Fruit fly (Drosophila melanogaster): Measurements from ENCODE around the gene sick.

Gene sick

DNA sequence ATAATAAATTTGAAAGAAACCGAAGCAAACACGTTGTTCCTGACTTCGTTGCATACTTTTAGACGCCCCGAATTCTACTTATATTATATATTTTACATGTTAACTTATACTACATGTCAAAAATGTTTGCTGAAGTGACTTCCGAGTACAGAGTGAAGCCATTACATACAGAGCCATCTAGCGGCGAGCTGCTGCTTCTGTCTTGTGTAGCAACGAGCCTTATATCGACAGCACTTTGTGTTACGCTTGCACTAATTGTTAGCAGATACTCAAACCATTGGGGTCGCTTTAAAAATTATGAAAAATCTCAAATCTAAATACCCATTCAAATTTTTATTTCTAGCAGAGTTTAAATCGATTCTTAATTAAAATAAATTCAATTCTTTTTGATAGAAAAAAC lies 91.3 kb downstream of the sick start:
- no peak for TF ChIP-seq CG17801 (GFP tag; optimal IDR thresholded peaks at IDR 0.05; ENCODE audit: partially characterized antibody)

DNA sequence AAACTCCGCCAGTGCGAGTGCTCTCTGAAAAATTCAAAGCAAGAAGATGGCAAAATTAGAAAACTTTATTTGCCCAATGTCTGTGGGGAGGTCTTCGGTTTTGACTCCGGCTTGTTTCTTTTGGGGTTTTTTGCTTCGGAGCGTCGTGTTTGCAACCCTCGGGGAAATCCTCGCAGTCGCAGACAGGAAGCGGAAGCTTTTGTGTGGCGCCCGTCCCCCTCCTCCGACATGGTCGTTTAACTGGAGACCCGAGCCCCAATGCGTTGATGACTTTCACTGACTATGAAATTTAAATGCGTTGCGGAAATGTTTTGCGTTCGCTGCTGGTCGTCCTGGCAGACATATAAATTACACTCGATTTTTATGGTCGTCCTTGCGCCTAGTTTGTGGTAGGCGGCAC lies 92.2 kb downstream of the sick start:
- TF ChIP-seq CG17801 (GFP tag; optimal IDR thresholded peaks at IDR 0.05; ENCODE audit: partially characterized antibody): no peak

DNA sequence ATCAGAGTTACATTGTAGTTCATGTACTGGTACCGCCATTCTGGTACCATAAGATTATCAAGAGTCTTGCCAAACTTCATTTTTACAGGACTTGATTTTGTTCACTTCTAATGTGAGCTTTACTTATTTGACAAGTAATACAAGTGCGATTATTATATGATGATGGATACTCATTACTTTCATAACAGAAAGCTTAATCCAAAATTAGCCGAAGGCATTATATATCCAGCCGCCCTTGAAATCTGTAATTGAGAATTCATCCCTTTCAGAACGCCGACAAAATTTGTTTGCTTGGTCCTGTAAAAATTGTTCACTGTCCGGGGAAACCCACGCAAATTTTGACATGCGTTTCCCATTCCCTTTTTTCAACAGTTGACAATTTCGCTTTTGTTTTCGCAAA lies 96.3 kb downstream of the sick start, which contains the start of gene CG10481:
Gene CG10481, minus strand, starts transcription at position 101 of the 400 bp plus-strand sequence.
- TF ChIP-seq CG17801 (GFP tag; optimal IDR thresholded peaks at IDR 0.05; ENCODE audit: partially characterized antibody): no peak

DNA sequence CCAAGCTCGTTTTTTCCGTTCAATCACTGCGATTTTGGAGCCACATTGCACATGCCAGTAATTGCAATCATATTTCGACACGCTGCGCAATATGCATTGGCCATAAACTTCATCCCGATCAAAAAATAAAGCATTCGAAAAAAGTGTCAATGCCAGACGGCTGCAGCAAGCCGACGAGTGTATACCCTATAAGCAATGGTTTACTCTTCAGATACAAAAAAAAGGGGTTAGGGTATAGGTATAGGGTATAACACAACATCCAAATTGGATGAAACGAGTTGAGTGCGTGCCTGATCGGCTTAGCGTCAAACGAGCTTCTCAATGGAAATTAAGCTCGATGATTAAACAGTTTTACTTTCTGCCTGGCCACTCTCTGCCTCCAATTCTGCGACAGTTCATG lies 98.7 kb downstream of the sick start:
- no peak for TF ChIP-seq CG17801 (GFP tag; optimal IDR thresholded peaks at IDR 0.05; ENCODE audit: partially characterized antibody)

DNA sequence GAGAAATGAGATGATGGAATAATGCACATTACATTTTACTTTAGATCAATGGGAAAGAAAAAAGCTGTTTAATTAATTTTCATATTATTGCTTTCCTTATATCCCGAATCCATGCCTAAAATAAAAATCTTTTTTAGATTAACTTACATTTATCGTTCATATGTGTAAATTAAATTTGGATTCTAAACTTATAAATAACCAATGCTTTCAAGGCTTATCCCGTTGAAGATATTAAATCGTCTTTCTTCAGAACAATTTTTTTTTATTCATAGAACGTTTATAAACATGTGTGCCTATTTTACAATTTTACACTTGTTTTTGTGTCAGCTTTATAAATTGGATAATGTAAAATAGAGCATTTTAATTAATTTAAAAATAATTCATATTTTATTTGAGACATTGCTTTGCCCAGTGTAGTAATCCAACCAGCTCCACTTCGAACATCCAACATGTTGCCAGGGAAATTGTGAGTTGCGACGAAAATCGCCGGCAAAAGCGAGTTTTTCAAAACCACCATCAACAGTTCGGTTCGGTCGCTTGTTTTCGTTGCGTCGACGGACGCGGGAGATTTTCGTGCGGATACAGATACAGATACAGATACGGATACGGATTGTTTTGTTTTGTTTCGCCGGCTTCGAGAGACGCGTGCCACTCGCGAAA lies 99.5 kb downstream of the sick start:
- TF ChIP-seq CG17801 (GFP tag; optimal IDR thresholded peaks at IDR 0.05; ENCODE audit: partially characterized antibody): no peak

DNA sequence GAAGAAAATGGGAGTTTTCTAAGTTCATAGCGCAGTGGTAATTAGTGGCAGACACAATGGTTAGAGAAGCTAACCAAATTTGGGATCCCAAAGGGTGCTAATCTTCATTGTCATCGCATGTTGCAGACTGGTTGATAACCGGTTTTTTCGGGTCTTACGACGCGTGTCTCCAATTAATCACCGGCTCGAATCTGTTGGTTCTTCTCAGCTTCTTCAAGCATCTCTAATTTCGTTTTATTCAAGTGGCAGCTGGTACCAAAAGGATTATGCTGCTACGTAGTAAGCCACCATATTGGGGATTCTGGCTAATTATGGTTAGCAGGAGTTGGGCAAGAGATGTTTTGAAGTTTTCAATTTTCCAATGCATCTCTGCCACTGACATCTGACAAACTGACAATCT lies 100.9 kb downstream of the sick start:
- TF ChIP-seq CG17801 (GFP tag; optimal IDR thresholded peaks at IDR 0.05; ENCODE audit: partially characterized antibody): no peak

DNA sequence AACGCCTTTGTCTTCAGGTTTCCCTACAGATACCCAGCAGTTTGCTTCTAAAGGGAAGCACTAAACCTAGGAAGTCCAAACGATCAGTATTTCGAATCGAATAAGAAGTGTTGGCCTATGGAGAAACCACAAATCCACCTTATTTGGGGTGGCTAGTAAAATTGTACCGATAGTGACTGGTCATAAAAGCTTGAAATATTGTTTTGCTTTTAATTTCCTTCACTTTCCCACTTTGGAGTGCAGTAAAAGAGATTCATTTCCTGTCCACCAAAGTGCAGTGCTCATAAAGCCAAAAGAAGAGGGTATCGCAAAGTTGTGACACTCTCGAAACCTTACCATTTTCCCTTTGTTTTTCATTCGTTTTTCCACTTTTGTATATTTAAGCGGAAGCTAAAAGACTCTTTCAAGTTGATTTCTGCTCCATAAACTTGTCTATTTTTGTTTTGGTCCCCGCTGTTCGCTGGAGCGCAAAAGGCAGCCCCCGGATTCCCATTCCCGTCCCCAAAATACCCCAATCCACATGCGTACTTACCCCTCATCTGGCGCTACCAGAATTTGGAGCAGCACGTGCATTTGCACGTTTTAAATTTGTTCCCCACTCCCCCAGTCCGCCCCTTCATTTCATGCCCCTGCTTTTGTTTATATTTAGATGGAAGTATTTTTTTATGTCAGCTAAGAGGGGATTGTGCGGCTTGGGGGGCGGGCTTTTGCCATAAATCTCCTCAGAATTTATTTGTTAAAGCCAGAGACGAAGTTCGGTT lies 102.6 kb downstream of the sick start:
- no peak for TF ChIP-seq CG17801 (GFP tag; optimal IDR thresholded peaks at IDR 0.05; ENCODE audit: partially characterized antibody)

DNA sequence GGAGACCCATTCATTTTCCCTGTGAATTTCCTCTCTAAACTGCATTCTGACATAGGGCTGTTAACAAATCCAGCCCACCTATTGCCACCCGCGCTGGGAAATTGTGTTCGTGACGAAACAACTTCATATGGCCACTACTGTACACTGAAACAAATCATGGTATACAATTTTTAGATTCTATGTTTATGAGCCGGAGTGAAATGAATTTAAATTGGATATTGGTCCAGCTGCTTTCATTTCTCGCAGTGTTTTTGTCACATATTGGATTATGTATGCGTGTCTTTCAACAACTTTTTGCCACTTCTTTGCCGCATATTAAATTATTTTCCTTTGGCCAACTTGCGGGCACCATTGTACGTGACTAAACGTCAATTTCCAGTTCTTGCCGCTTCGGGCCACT lies 103.3 kb downstream of the sick start:
- no peak for TF ChIP-seq CG17801 (GFP tag; optimal IDR thresholded peaks at IDR 0.05; ENCODE audit: partially characterized antibody)

DNA sequence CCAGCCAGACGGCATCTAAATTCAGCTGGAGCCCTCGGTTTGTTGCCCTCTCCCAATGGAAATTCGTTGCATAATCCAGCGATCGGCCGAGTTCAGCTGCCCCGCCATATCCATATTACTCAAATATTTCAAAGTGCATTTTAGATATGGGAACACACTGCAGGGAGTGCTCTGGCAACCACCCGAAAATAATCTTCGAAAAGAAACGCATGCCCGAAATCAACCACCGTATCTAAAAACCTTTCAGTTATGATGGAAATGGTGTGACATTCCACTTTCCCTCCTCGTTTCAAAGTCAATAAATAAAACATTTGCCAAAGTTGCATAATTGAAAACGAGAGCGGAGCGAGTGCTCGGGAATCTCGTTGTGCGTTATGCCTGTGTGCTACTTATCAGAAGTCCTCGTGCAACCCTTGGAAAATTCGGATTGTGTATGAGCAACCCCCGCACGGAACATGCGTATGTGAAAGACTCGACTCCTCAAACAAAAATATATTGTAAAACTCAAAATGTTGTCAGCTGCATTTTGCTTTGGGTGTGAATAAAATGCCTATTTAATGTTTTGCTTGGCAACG lies 106.6 kb downstream of the sick start:
- TF ChIP-seq CG17801 (GFP tag; optimal IDR thresholded peaks at IDR 0.05; ENCODE audit: partially characterized antibody): no peak

DNA sequence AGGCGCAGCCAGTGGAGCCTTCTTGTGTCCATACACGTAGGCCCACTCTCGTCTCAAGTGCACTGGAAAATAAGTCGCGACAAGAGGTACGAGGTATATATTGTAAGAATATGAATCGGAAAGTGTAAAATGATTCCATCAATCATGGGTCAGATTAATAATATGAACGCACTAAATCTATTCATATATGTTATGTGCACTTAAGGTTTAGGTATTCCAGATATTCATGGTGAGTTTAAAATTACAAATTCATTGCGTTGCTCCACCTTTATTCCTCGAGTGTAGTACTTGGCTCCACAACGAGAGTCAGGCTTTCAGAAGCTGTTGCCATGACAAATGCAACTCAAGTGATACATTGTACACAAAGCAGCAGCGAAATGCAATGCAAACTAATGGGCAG lies 109.1 kb downstream of the sick start:
- TF ChIP-seq CG17801 (GFP tag; optimal IDR thresholded peaks at IDR 0.05; ENCODE audit: partially characterized antibody): no peak

DNA sequence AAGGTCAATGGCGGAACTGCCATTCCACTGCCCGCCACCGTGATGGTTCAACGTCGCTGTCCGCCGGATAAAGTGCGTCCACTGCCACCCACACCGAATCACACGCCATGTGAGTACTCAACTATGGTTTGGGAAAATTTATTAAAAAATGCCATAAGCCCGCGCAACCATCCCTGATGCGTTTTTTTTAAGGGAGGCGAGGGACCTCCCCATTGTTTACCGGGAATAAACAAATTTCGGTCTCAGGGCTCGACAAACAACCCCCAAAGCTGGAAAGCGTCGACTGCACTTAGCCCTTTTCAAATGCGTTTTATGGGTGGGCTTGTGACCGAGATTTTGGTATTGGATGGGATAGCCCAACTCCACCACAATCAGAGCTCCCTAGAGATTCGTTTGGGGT lies 111.6 kb downstream of the sick start:
- no peak for TF ChIP-seq CG17801 (GFP tag; optimal IDR thresholded peaks at IDR 0.05; ENCODE audit: partially characterized antibody)

DNA sequence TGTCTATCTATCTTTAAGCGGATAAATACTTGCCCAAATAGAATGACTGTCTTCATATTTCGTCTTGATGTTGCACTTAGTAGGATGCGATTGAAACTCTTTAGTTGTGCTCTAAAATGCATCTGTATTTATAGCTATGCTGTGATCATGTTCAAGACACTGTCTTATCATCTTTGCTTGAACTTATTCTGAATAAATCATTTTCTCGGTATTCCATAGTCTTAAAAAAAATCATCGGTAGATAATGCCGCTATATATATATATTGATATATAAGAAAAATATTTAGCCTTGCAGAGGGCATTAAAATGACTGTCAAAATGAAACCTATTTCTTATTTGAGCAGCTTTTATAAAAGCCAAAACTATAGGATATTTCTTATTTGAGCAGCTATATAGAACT lies 116.1 kb downstream of the sick start, which contains the start of gene TotF:
Gene TotF, minus strand, starts transcription at position 101 of the 400 bp plus-strand sequence.
- TF ChIP-seq CG17801 (GFP tag; optimal IDR thresholded peaks at IDR 0.05; ENCODE audit: partially characterized antibody): no peak

DNA sequence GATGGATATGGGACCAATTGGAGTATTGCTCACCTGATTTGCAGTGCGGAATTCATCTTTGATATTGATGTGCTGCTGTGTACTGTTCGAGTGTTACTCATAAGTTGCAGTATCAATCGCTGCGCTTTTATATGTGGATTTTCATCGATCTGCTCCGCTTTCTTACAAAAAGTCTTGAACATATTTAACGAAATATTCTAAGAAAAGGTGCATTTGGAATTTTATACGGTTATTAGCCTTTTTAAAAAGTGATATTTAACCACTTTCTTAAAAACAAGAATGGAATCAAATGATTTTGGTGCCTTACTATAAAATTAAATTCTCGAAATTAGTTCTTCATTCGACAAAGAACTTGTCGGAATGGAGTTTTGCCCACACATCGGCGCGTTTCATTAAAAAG lies 117.3 kb downstream of the sick start, which contains the start of gene TotE:
Gene TotE, minus strand, starts transcription at position 101 of the 400 bp plus-strand sequence.
- no peak for TF ChIP-seq CG17801 (GFP tag; optimal IDR thresholded peaks at IDR 0.05; ENCODE audit: partially characterized antibody)

DNA sequence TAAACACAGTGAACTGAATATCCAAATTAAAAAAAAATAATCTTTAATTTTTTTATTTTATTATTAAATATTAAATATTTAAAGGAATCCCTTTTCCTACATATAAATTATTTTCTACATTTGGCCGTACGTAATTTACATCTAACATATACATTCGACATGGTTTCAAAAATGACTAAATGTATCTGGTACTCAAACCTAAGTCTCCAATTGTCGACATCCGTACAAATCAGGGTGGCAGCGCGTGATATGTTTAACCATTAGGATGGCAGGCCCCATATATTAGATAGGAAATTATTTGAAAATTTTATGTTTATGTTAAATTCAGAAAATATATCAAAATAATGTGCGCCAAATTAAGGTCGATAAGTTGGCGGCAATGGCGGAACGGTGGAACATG lies 119.0 kb downstream of the sick start:
- no peak for TF ChIP-seq CG17801 (GFP tag; optimal IDR thresholded peaks at IDR 0.05; ENCODE audit: partially characterized antibody)

DNA sequence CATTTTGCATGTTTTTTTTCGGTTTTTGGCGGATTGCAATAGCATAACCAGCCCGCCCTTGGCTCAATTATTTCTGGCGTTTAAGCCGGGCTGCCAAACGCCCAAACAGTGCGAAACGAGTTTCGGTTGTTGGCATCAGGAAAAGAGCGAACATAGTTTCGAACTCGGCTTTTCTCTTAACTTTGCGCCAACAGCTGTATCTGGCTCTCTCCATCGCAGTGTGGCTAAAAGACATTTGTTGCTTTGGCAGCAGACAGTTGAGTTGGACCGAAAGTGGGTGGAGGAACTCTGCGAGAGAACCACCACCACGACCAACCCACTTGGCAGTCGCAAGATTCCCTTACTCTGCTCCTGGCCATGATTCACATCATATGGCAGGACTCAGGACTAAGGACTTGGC lies 120.8 kb downstream of the sick start:
- TF ChIP-seq CG17801 (GFP tag; optimal IDR thresholded peaks at IDR 0.05; ENCODE audit: partially characterized antibody): no peak

DNA sequence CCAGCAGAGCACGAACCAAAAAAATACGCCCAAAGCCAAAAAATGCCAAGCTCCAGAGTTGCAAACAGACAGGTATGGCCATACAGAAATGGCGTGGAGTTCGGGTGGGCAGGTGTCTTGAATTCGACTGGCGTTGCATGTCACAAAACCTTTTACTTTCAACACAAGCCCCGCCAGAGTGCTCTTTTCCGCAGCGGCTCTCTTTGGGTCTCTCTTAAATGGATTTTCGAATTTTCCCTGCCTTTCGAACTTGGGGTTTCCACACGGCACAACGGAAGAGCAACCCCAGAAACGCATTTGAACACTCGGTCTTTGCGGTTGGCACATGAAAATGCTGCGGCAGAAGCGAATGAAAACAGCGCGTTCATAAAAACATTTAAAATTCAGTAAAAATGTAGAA lies 121.7 kb downstream of the sick start:
- no peak for TF ChIP-seq CG17801 (GFP tag; optimal IDR thresholded peaks at IDR 0.05; ENCODE audit: partially characterized antibody)
